4 worm cellular contexts compared by ENCODE assay signal in genomic region chrX:17445239-17445638, ce11.
TF ChIP-seq lines count a peak whose summit lies in the region.
"Not testable (repeated sequence)": the region's sequence is repeated elsewhere in the genome, so short reads cannot be mapped to it uniquely, and the experiment has no call there.

No protein-coding gene starts in this region.

TF ChIP-seq in whole organism, L4 larva, 104 proteins besides CTCF, POLR2A, EP300 and RAD21:
- TF ChIP-seq saeg-2 (GFP tag; IDR thresholded peaks at IDR 0.05; lab: Robert Waterston, UW), result 0 out of 2 replicates have a peak, but pooled peaks have one; percentile 61
- peak; percentile 56; the same call in 1 of the 2 replicates for TF ChIP-seq F44E2.7 (GFP tag; IDR thresholded peaks at IDR 0.05; lab: Robert Waterston, UW)
- TF ChIP-seq php-3 (GFP tag; IDR thresholded peaks at IDR 0.05; lab: Robert Waterston, UW), result peak; percentile 69
- TF ChIP-seq D1046.2 (GFP tag; IDR thresholded peaks at IDR 0.05; lab: Robert Waterston, UW), result peak; percentile 72; the same call in 1 of the 2 replicates
- peak; percentile 29; the same call in 1 of the 2 replicates for TF ChIP-seq vab-7 (GFP tag; IDR thresholded peaks at IDR 0.05; lab: Robert Waterston, UW)
- TF ChIP-seq set-16 (GFP tag; IDR thresholded peaks at IDR 0.05; lab: Robert Waterston, UW), result peak; percentile 32; the same call in 1 of the 2 replicates

TF ChIP-seq in whole organism, early embryonic, 17 proteins besides CTCF, POLR2A, EP300 and RAD21:
- TF ChIP-seq scrt-1 (GFP tag; IDR thresholded peaks at IDR 0.05; lab: Robert Waterston, UW), result peak; percentile 27; the same call in 1 of the 2 replicates

TF ChIP-seq in whole organism, late embryonic, 69 proteins besides CTCF, POLR2A, EP300 and RAD21:
- TF ChIP-seq unc-3 (GFP tag; conservative IDR thresholded peaks at IDR 0.05; lab: Robert Waterston, UW), result peak; percentile 51; the same call in 1 of the 2 replicates
- not testable (repeated sequence) for TF ChIP-seq unc-3 (tag; optimal IDR thresholded peaks at IDR 0.05; lab: Kevin White, UChicago)

TF ChIP-seq in whole organism, young adult, 124 proteins besides CTCF, POLR2A, EP300 and RAD21:
- TF ChIP-seq nfya-2 (GFP tag; IDR thresholded peaks at IDR 0.05; lab: Robert Waterston, UW) (0 out of 2 replicates have a peak, but pooled peaks have one; percentile 32), nhr-120 (GFP tag; IDR thresholded peaks at IDR 0.05; lab: Robert Waterston, UW) (0 out of 2 replicates have a peak, but pooled peaks have one; percentile 19), madf-6 (GFP tag; IDR thresholded peaks at IDR 0.05; lab: Robert Waterston, UW) (0 out of 2 replicates have a peak, but pooled peaks have one; percentile 13), pbrm-1 (GFP tag; IDR thresholded peaks at IDR 0.05; lab: Robert Waterston, UW) (0 out of 2 replicates have a peak, but pooled peaks have one; percentile 42), ceh-58 (GFP tag; IDR thresholded peaks at IDR 0.05; lab: Robert Waterston, UW) (peak; percentile 91; the same call in 1 of the 2 replicates), bed-1 (GFP tag; IDR thresholded peaks at IDR 0.05; lab: Robert Waterston, UW) (0 out of 2 replicates have a peak, but pooled peaks have one; percentile 21), aptf-3 (GFP tag; IDR thresholded peaks at IDR 0.05; lab: Robert Waterston, UW) (peak; percentile 71; the same call in 1 of the 2 replicates), aptf-2 (GFP tag; conservative IDR thresholded peaks at IDR 0.05; lab: Robert Waterston, UW) (peak; percentile 38; the same call in 1 of the 2 replicates), egl-44 (GFP tag; IDR thresholded peaks at IDR 0.05; lab: Robert Waterston, UW) (0 out of 2 replicates have a peak, but pooled peaks have one; percentile 60), egl-18 (GFP tag; IDR thresholded peaks at IDR 0.05; lab: Robert Waterston, UW) (0 out of 2 replicates have a peak, but pooled peaks have one; percentile 48)
